Worm (Caenorhabditis elegans): ENCODE data around the gene Y51H7C.41.

Gene Y51H7C.41

ce11 chrII:1411372-1411771 lies 8.3 kb downstream of the Y51H7C.41 start, which contains the start of gene Y51H7C.9:
Gene Y51H7C.9 (minus strand): TSS chrII:1411472.
- TF ChIP-seq nhr-237 (tag; optimal IDR thresholded peaks at IDR 0.05) = no peak
- TF ChIP-seq ama-1 (optimal IDR thresholded peaks at IDR 0.05) = no peak
- TF ChIP-seq aha-1 (tag) = peak; percentile 21
- no peak for TF ChIP-seq attf-4 (tag; optimal IDR thresholded peaks at IDR 0.05)

- TF ChIP-seq dpl-1 (GFP tag; optimal IDR thresholded peaks at IDR 0.05) (no peak), mdt-29 (GFP tag; IDR thresholded peaks at IDR 0.05) (no peak), hlh-11 (tag; optimal IDR thresholded peaks at IDR 0.05) (no peak), vab-7 (GFP tag; IDR thresholded peaks at IDR 0.05) (no peak), unc-62 (GFP tag; optimal IDR thresholded peaks at IDR 0.05 in 1 of 2) (peak in 1 of 2 experiments; percentile 29), unc-62 (tag; optimal IDR thresholded peaks at IDR 0.05) (no peak), ceh-28 (tag; optimal IDR thresholded peaks at IDR 0.05) (peak; percentile 95)
These were observed 9.3 kb downstream of the Y51H7C.41 start, which contains the start of gene alkb-1 for ce11 chrII:1412359-1412907. Gene alkb-1 (plus strand): TSS chrII:1412409.

ce11 chrII:1419994-1420393 lies 16.9 kb downstream of the Y51H7C.41 start:
- TF ChIP-seq ceh-28 (tag; optimal IDR thresholded peaks at IDR 0.05) = peak; percentile 68
- TF ChIP-seq unc-39 (tag; optimal IDR thresholded peaks at IDR 0.05) = no peak

- no peak for TF ChIP-seq R02D3.7 (tag; optimal IDR thresholded peaks at IDR 0.05)
- peak in 1 of 2 experiments; percentile 90 for TF ChIP-seq unc-62 (GFP tag; optimal IDR thresholded peaks at IDR 0.05 in 1 of 2)
- no peak for TF ChIP-seq unc-62 (tag; optimal IDR thresholded peaks at IDR 0.05)
- TF ChIP-seq aha-1 (tag) = peak; percentile 94
These were observed 17.8 kb downstream of the Y51H7C.41 start for ce11 chrII:1420806-1421463.

ce11 chrII:1423660-1424059 lies 20.5 kb downstream of the Y51H7C.41 start, which contains the start of gene Y51H7C.10:
Gene Y51H7C.10 (minus strand): TSS chrII:1423760.
- TF ChIP-seq mxl-3 (GFP tag; optimal IDR thresholded peaks at IDR 0.05) (no peak), R02D3.7 (tag; optimal IDR thresholded peaks at IDR 0.05) (no peak), ZK546.5 (tag; optimal IDR thresholded peaks at IDR 0.05) (no peak), Y5F2A.4 (GFP tag; optimal IDR thresholded peaks at IDR 0.05) (no peak), nhr-11 (tag; optimal IDR thresholded peaks at IDR 0.05) (no peak), ztf-7 (tag; optimal IDR thresholded peaks at IDR 0.05) (no peak), daf-16 (GFP tag; optimal IDR thresholded peaks at IDR 0.05) (no peak), daf-16 (tag; optimal IDR thresholded peaks at IDR 0.05) (no peak), ama-1 (optimal IDR thresholded peaks at IDR 0.05) (no peak), mdl-1 (tag; optimal IDR thresholded peaks at IDR 0.05) (no peak), F26F4.8 (GFP tag; conservative IDR thresholded peaks at IDR 0.05) (no peak), dmd-8 (GFP tag; IDR thresholded peaks at IDR 0.05) (no peak), zip-11 (GFP tag; IDR thresholded peaks at IDR 0.05) (no peak)

- TF ChIP-seq dve-1 (tag; optimal IDR thresholded peaks at IDR 0.05; ENCODE audit: insufficient read depth) (no peak), F26F4.8 (GFP tag; conservative IDR thresholded peaks at IDR 0.05) (no peak), aha-1 (tag) (peak; percentile 96)
These were observed 33.6 kb downstream of the Y51H7C.41 start for ce11 chrII:1436715-1437114.

ce11 chrII:1437449-1438335 lies 34.6 kb downstream of the Y51H7C.41 start, which contains the start of gene nol-6:
Gene nol-6 (minus strand): TSS chrII:1437499.
- TF ChIP-seq madf-9 (GFP tag; conservative IDR thresholded peaks at IDR 0.05) (no peak), dpl-1 (GFP tag; optimal IDR thresholded peaks at IDR 0.05) (peak; percentile 82), nhr-28 (tag; optimal IDR thresholded peaks at IDR 0.05) (peak; percentile 38), R02D3.7 (tag; optimal IDR thresholded peaks at IDR 0.05) (peak; percentile 75), T20F7.1 (GFP tag; optimal IDR thresholded peaks at IDR 0.05) (peak; percentile 95), Y48G9A.11 (GFP tag; IDR thresholded peaks at IDR 0.05) (peak; percentile 95), daf-8 (GFP tag; IDR thresholded peaks at IDR 0.05) (no peak), hmg-1.1 (GFP tag; IDR thresholded peaks at IDR 0.05) (no peak), daf-12 (tag; optimal IDR thresholded peaks at IDR 0.05) (no peak), nhr-41 (GFP tag; IDR thresholded peaks at IDR 0.05) (no peak)
